Worm (Caenorhabditis elegans) whole organism, L4/young adult: Measurements from ENCODE around the gene B0280.9.

ENCODE experiments used
- W03F9.2 ChIP-seq: fragments of 150-350 bp; optimal IDR thresholded peaks from 2 replicates; lab custom pipeline; 2014; ENCODE audit warnings: missing biosample characterization, missing genetic modification characterization
- dao-5 ChIP-seq: sonication (generic microtip); optimal IDR thresholded peaks from 2 replicates; lab custom pipeline; 2016; ENCODE audit warnings: missing genotype, missing genetic modification characterization, moderate library complexity, missing compliant biosample characterization
- him-1 ChIP-seq: sonication (generic microtip); optimal IDR thresholded peaks from 2 replicates; lab custom pipeline; 2016; ENCODE audit warnings: missing genotype, missing genetic modification reagents, missing genetic modification characterization, missing compliant biosample characterization

DNA sequence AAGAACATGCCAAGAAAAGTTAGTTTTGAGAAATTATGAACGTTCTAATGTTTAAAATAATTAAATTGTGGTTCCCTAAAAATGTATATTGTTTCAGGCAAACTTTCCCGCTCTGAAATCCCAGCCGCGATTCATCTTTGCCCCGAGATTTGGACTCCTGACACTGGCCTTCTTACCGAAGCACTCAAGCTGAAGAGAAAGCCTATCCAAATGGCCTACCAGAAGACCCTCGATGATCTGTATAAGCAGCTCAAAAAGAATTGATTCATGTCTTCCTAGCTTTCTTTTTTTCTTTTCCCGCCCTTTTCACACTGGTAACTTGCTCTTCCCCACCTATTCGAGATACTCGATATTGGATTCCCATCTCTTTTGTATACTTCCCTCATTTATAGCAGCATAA is 47.4 kb upstream of the B0280.9 start:
- no peak for TF ChIP-seq him-1
- no peak for TF ChIP-seq W03F9.2 (tag; lab: Kevin White, UChicago)
- TF ChIP-seq dao-5, result no peak
